Fruit fly (Drosophila melanogaster) S2 (cell line): ENCODE measurements around the gene ringer.

Experiments
- CG8478 ChIP-seq: fragments of >200 bp; optimal IDR thresholded peaks from 2 replicates; lab custom pipeline; 2018
- CTCF ChIP-seq, 2 experiments: fragments of >200 bp; optimal IDR thresholded peaks; 2 replicates each; lab custom pipeline; 2018

DNA sequence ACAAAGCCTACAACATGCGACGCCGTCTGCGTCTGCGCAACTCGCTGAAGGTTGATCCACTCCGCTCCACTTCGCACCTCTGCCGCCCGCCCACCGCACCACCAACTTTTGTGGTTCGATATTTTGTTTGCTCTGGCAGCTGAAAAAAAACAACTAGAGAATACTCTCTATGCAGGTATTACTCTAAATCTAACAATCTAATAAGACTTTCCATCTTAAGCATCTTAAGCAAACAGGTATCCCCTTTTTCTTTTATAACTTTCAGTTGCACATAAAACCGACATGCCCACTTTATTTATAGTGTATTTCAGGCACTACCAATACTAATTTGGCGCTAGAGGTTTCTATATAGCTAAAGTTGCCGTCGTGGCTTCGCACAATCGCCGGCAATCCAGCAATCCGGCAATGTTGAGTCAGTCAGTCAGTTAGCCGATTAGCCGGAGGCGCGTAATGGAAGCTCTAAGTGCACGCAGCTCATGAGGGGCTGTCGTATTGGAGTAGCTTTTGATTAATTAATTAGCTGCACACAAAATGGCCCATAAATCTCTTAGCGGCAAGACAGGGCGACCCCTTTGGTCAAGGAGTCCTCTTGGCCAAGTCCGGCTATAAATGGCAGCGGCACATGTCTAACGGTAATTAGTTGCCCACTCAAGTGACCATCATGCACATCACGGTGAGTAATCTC is 30.9 kb downstream of the ringer start, which contains the start of gene CG13058:
- TF ChIP-seq CG8478 (lab: Kevin White, UChicago) (no peak), CTCF (optimal IDR thresholded peaks at IDR 0.05; lab: Kevin White, UChicago) (no peak)
